Fruit fly (Drosophila melanogaster) whole organism, pupa: ENCODE results near the gene grk.

Experiments used
- CG10348 ChIP-seq: fragments of 200-800 bp; sonication (Bioruptor generic); IDR thresholded peaks from 2 replicates; pipeline ENCODE4 v1.3.6; 2022; ENCODE audit warnings: missing biosample characterization, missing genetic modification characterization
- CG13204 ChIP-seq: fragments of 200-800 bp; sonication (Bioruptor generic); optimal IDR thresholded peaks from 2 replicates; lab custom pipeline; 2018; ENCODE audit warnings: missing biosample characterization, mild to moderate bottlenecking, missing genetic modification characterization, moderate library complexity
- CG14655 ChIP-seq: fragments of 200-800 bp; sonication (Bioruptor generic); optimal IDR thresholded peaks from 3 replicates; lab custom pipeline; 2017; ENCODE audit warnings: mild to moderate bottlenecking, missing biosample characterization, missing genetic modification reagents, missing genetic modification characterization
- CG15710 ChIP-seq: fragments of 200-800 bp; sonication (Bioruptor generic); optimal IDR thresholded peaks from 2 replicates; lab custom pipeline; 2018; ENCODE audit warnings: missing biosample characterization, mild to moderate bottlenecking, missing genetic modification characterization, moderate library complexity
- CG17806 ChIP-seq: fragments of 200-800 bp; sonication (Bioruptor generic); optimal IDR thresholded peaks from 2 replicates; lab custom pipeline; 2018; ENCODE audit warnings: missing biosample characterization, mild to moderate bottlenecking, missing genetic modification characterization, moderate library complexity
- CG8159 ChIP-seq: fragments of 200-800 bp; sonication (Bioruptor generic); optimal IDR thresholded peaks from 3 replicates; lab custom pipeline; 2018; ENCODE audit warnings: missing biosample characterization, mild to moderate bottlenecking, missing genetic modification characterization, moderate library complexity
- CG9948 ChIP-seq: fragments of 200-800 bp; sonication (Bioruptor generic); optimal IDR thresholded peaks from 2 replicates; lab custom pipeline; 2018; ENCODE audit warnings: missing biosample characterization, mild to moderate bottlenecking, missing genetic modification characterization, moderate library complexity
- D1 ChIP-seq: fragments of 200-800 bp; sonication (Bioruptor generic); optimal IDR thresholded peaks from 2 replicates; lab custom pipeline; 2018; ENCODE audit warnings: missing biosample characterization, mild to moderate bottlenecking, missing genetic modification characterization, moderate library complexity
- EcR ChIP-seq: fragments of 200-800 bp; sonication (Bioruptor generic); optimal IDR thresholded peaks from 3 replicates; lab custom pipeline; 2019; ENCODE audit warnings: missing biosample characterization, missing genetic modification characterization, mild to moderate bottlenecking, moderate library complexity, missing genetic modification reagents
- Pif1A ChIP-seq: fragments of 200-800 bp; sonication (Bioruptor generic); optimal IDR thresholded peaks from 3 replicates; lab custom pipeline; 2016; ENCODE audit warnings: missing biosample characterization, missing genetic modification characterization
- Snoo ChIP-seq: fragments of 200-800 bp; sonication (Bioruptor generic); optimal IDR thresholded peaks from 3 replicates; lab custom pipeline; 2017; ENCODE audit warnings: missing biosample characterization, mild to moderate bottlenecking, missing genetic modification characterization, inconsistent platforms
- fd96Ca ChIP-seq: fragments of 200-800 bp; sonication (Bioruptor generic); IDR thresholded peaks from 3 replicates; pipeline ENCODE4 v1.3.6; 2022; ENCODE audit warnings: missing biosample characterization, missing genetic modification characterization
- gl ChIP-seq: fragments of 200-800 bp; sonication (Bioruptor generic); optimal IDR thresholded peaks from 2 replicates; lab custom pipeline; 2018; ENCODE audit warnings: missing biosample characterization, mild to moderate bottlenecking, missing genetic modification characterization

DNA sequence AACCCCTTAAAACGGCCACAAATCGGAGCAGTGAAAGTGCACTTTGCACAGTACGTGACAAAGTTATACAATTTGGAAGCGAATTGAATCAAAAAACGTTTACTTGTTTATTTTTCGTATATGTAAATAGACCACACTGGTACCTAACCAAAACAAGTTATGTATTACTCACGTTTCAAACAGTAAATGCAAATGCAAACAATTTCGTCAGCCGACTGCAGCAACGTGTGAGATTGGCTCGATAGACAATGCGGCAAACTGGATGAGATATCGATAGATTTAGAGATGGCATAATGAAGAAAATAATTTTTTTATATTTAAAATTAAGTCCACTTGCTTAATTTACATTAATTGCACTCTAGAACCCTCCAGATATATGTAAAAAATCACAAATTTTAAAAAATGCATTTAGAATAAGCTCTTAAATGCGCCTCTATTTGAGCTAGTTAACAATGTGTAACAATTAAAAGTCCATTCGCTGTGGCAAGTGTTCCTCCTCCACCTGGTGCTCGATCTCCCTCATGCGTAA lies 51.8 kb downstream of the grk start, which contains the start of gene AlaRS:
- TF ChIP-seq CG17806 (tag; lab: Kevin White, UChicago) = peak; percentile 28
- TF ChIP-seq EcR = no peak
- peak; percentile 16 for TF ChIP-seq CG9948 (tag; lab: Kevin White, UChicago)
- TF ChIP-seq CG8159 (tag; lab: Kevin White, UChicago) = peak; percentile 36
- no peak for TF ChIP-seq fd96Ca (GFP tag; lab: Robert Waterston, UW)
- no peak for TF ChIP-seq D1 (tag; lab: Kevin White, UChicago)
- no peak for TF ChIP-seq gl
- peak; percentile 31 for TF ChIP-seq Pif1A (GFP tag; lab: Kevin White, UChicago)
- no peak for TF ChIP-seq CG13204
- TF ChIP-seq CG10348 (GFP tag; lab: Robert Waterston, UW) = no peak
- peak; percentile 32 for TF ChIP-seq CG15710
- TF ChIP-seq CG14655 = peak; percentile 2
- TF ChIP-seq Snoo (tag; lab: Kevin White, UChicago) = peak; percentile 21
